Fruit fly (Drosophila melanogaster): Measurements from ENCODE around the gene CG15564.
A peak's percentile ranks its signal among the peaks of the same experiment; 100 is the strongest.

CG15564 gene

dm6 chr3R:31197142-31197994, 37.8 kb downstream of the CG15564 start (continued):
- TF ChIP-seq Ets21C (GFP tag; optimal IDR thresholded peaks at IDR 0.05) (no peak), topi (GFP tag; optimal IDR thresholded peaks at IDR 0.05) (peak; percentile 7), Eip78C (GFP tag) (peak; percentile 76), fd59A (GFP tag; optimal IDR thresholded peaks at IDR 0.05) (no peak), CG15336 (GFP tag; IDR thresholded peaks at IDR 0.05) (peak; percentile 12; the same call in 1 of the 2 replicates), Eip93F (GFP tag; optimal IDR thresholded peaks at IDR 0.05) (no peak), salr (GFP tag; optimal IDR thresholded peaks at IDR 0.05) (no peak), CG32006 (GFP tag; optimal IDR thresholded peaks at IDR 0.05) (no peak), CG1621 (tag; optimal IDR thresholded peaks at IDR 0.05) (no peak), achi (GFP tag; optimal IDR thresholded peaks at IDR 0.05) (no peak), CG11762 (GFP tag; optimal IDR thresholded peaks at IDR 0.05; ENCODE audit: insufficient read depth) (no peak), CG6808 (GFP tag; optimal IDR thresholded peaks at IDR 0.05) (no peak), CG8632 (GFP tag; optimal IDR thresholded peaks at IDR 0.05) (peak; percentile 6), CG4318 (GFP tag; optimal IDR thresholded peaks at IDR 0.05) (no peak)

- TF ChIP-seq OdsH (GFP tag; optimal IDR thresholded peaks at IDR 0.05) (no peak), CG11902 (GFP tag; optimal IDR thresholded peaks at IDR 0.05) (no peak), Gug (GFP tag; IDR thresholded peaks at IDR 0.05) (0 out of 2 replicates have a peak, but pooled peaks have one; percentile 31), Eip78C (GFP tag) (peak; percentile 51), pdm3 (GFP tag; optimal IDR thresholded peaks at IDR 0.05) (no peak), CG4318 (GFP tag; optimal IDR thresholded peaks at IDR 0.05) (no peak), Blimp-1 (GFP tag; optimal IDR thresholded peaks at IDR 0.05) (peak; percentile 3), fkh (GFP tag; optimal IDR thresholded peaks at IDR 0.05) (peak; percentile 10), CG3919 (GFP tag; optimal IDR thresholded peaks at IDR 0.05) (no peak), Eip93F (GFP tag; optimal IDR thresholded peaks at IDR 0.05) (no peak), acj6 (GFP tag; optimal IDR thresholded peaks at IDR 0.05) (no peak), Sox102F (GFP tag; optimal IDR thresholded peaks at IDR 0.05) (no peak), salr (GFP tag; optimal IDR thresholded peaks at IDR 0.05) (no peak), Eip75B (GFP tag; optimal IDR thresholded peaks at IDR 0.05) (no peak), fd85E (GFP tag; optimal IDR thresholded peaks at IDR 0.05) (no peak), eg (GFP tag; IDR thresholded peaks at IDR 0.05) (no peak), CG10669 (GFP tag; optimal IDR thresholded peaks at IDR 0.05) (no peak), CG1621 (tag; optimal IDR thresholded peaks at IDR 0.05) (no peak), topi (GFP tag; optimal IDR thresholded peaks at IDR 0.05) (no peak)
Measured at dm6 chr3R:31196731-31197130, 38.4 kb downstream of the CG15564 start, which contains the start of gene CG1544. CG1544 (plus strand) TSS chr3R:31196916.

- TF ChIP-seq CG1621 (tag; optimal IDR thresholded peaks at IDR 0.05) (no peak), CG8632 (GFP tag; optimal IDR thresholded peaks at IDR 0.05) (no peak), svp (GFP tag) (no peak), Eip93F (GFP tag; optimal IDR thresholded peaks at IDR 0.05) (peak; percentile 61), Lpt (GFP tag; optimal IDR thresholded peaks at IDR 0.05) (no peak), CG8119 (GFP tag; IDR thresholded peaks at IDR 0.05) (no peak), ss (GFP tag; optimal IDR thresholded peaks at IDR 0.05) (no peak), vri (GFP tag; optimal IDR thresholded peaks at IDR 0.05) (peak; percentile 89), CG6792 (GFP tag; optimal IDR thresholded peaks at IDR 0.05) (no peak), net (GFP tag; optimal IDR thresholded peaks at IDR 0.05) (no peak), fkh (GFP tag; optimal IDR thresholded peaks at IDR 0.05) (peak; percentile 67), CG11902 (GFP tag; optimal IDR thresholded peaks at IDR 0.05) (no peak), pdm3 (GFP tag; optimal IDR thresholded peaks at IDR 0.05) (no peak), CG6808 (GFP tag; optimal IDR thresholded peaks at IDR 0.05) (no peak), CG4318 (GFP tag; optimal IDR thresholded peaks at IDR 0.05) (no peak), CG9139 (GFP tag; optimal IDR thresholded peaks at IDR 0.05) (no peak), CG11762 (GFP tag; optimal IDR thresholded peaks at IDR 0.05; ENCODE audit: insufficient read depth) (no peak), Hr4 (GFP tag; optimal IDR thresholded peaks at IDR 0.05) (no peak)
Measured at dm6 chr3R:31195695-31196113, 39.5 kb downstream of the CG15564 start, which contains the start of gene mesh. mesh (minus strand) TSS chr3R:31195762.

All from whole organism, prepupa.